Worm (Caenorhabditis elegans) whole organism, midembryonic: ENCODE data around the gene agxt-1.

Experiments used
- cog-1 ChIP-seq: sonication (generic microtip); optimal IDR thresholded peaks from 2 replicates; lab custom pipeline; 2016; ENCODE audit warnings: missing genetic modification characterization, missing compliant biosample characterization
- flt-1 ChIP-seq: fragments of 200-800 bp; sonication (Bioruptor generic); IDR thresholded peaks from 2 replicates; pipeline ENCODE4 v1.3.6; 2022; ENCODE audit warnings: missing genetic modification characterization, missing compliant biosample characterization
- med-1 ChIP-seq: sonication (generic microtip); optimal IDR thresholded peaks from 2 replicates; lab custom pipeline; 2017; ENCODE audit warnings: missing genetic modification characterization, mild to moderate bottlenecking, missing compliant biosample characterization, antibody characterized with exemption, missing genetic modification reagents; ENCODE audit not compliant: insufficient read depth
- ref-1 ChIP-seq: fragments of 200-800 bp; sonication (Bioruptor generic); conservative IDR thresholded peaks from 2 replicates; pipeline ENCODE4 v1.3.6; 2022; ENCODE audit warnings: missing genetic modification reagents, missing genetic modification characterization, missing compliant biosample characterization
- tab-1 ChIP-seq: fragments of 200-800 bp; sonication (Bioruptor generic); IDR thresholded peaks from 2 replicates; pipeline ENCODE4 v1.3.6; 2022; ENCODE audit warnings: missing genetic modification characterization, missing compliant biosample characterization
- ztf-23 ChIP-seq: fragments of 200-800 bp; sonication (Bioruptor generic); IDR thresholded peaks from 2 replicates; pipeline ENCODE4 v1.3.6; 2022; ENCODE audit warnings: missing genetic modification reagents, missing genetic modification characterization, missing compliant biosample characterization
- ztf-29 ChIP-seq: fragments of 200-800 bp; sonication (Bioruptor generic); IDR thresholded peaks from 2 replicates; pipeline ENCODE4 v1.3.6; 2022; ENCODE audit warnings: missing genetic modification reagents, missing genetic modification characterization, missing compliant biosample characterization

DNA sequence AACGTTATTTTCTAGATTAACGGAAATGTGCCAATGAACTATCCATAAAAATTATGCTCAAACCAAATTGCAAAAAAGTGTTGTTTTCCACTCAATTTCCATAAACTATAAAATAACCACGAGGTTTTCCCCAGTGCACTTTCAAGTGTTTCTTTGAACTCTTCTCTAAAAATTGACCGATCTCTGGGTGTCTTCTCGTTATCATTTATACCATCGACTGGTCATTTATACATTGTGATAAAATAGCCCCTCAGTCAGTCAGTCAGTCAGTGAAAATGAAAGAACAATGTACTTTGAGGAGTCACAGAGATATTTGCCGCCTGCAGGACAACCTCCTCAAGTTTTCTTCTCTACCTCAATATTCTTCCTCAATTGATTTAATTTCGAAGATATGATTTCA is 534 bp downstream of the agxt-1 start:
- TF ChIP-seq ref-1 (GFP tag; lab: Robert Waterston, UW) (no peak), flt-1 (GFP tag; lab: Robert Waterston, UW) (no peak), ztf-23 (no peak), cog-1 (no peak), med-1 (GFP tag; lab: Kevin White, UChicago) (no peak), ztf-29 (GFP tag; lab: Robert Waterston, UW) (no peak), tab-1 (GFP tag; lab: Robert Waterston, UW) (no peak)
